Fruit fly (Drosophila melanogaster): ENCODE results near the gene CG9922.
A peak's percentile ranks its signal among the peaks of the same experiment; 100 is the strongest.

Gene CG9922

dm6 chr3R:14061988-14062868 is 26.0 kb upstream of the CG9922 start (continued):
- TF ChIP-seq insv (GFP tag; optimal IDR thresholded peaks at IDR 0.05) (no peak), CG7372 (GFP tag; IDR thresholded peaks at IDR 0.05) (no peak), Lhr (GFP tag; optimal IDR thresholded peaks at IDR 0.05) (no peak), CG11085 (GFP tag; IDR thresholded peaks at IDR 0.05) (no peak), CG3281 (GFP tag; optimal IDR thresholded peaks at IDR 0.05) (peak; percentile 68), hbn (GFP tag; IDR thresholded peaks at IDR 0.05; ENCODE audit: partially characterized antibody) (no peak), CG4282 (GFP tag; optimal IDR thresholded peaks at IDR 0.05) (no peak), CTCF (GFP tag; optimal IDR thresholded peaks at IDR 0.05) (no peak), grn (GFP tag; optimal IDR thresholded peaks at IDR 0.05) (no peak), CG34376 (GFP tag; optimal IDR thresholded peaks at IDR 0.05) (peak; percentile 88), CG1602 (GFP tag; optimal IDR thresholded peaks at IDR 0.05) (no peak), fd96Cb (tag; optimal IDR thresholded peaks at IDR 0.05) (peak; percentile 23), her (GFP tag; optimal IDR thresholded peaks at IDR 0.05) (no peak), Rx (GFP tag; IDR thresholded peaks at IDR 0.05) (no peak), Usf (GFP tag; optimal IDR thresholded peaks at IDR 0.05) (peak; percentile 6), CG2202 (tag; optimal IDR thresholded peaks at IDR 0.05) (no peak), CG7357 (GFP tag; IDR thresholded peaks at IDR 0.05) (peak; percentile 39; the same call in 1 of the 3 replicates), ash1 (GFP tag; optimal IDR thresholded peaks at IDR 0.05) (no peak), CG15269 (tag; optimal IDR thresholded peaks at IDR 0.05) (peak; percentile 30), CG11093 (GFP tag; IDR thresholded peaks at IDR 0.05) (no peak), bbx (GFP tag; IDR thresholded peaks at IDR 0.05; ENCODE audit: partially characterized antibody) (no peak), zf30C (GFP tag; optimal IDR thresholded peaks at IDR 0.05) (no peak), Dbx (GFP tag; IDR thresholded peaks at IDR 0.05) (no peak), CG7987 (GFP tag; optimal IDR thresholded peaks at IDR 0.05) (no peak), pan (optimal IDR thresholded peaks at IDR 0.05) (no peak), pan (GFP tag; optimal IDR thresholded peaks at IDR 0.05 in 1 of 2, IDR thresholded peaks at IDR 0.05 in 1 of 2) (peak in 1 of 2 experiments; percentile 11), lilli (GFP tag; optimal IDR thresholded peaks at IDR 0.05) (peak; percentile 53), gem (tag; optimal IDR thresholded peaks at IDR 0.05) (peak; percentile 42), CG30431 (GFP tag; optimal IDR thresholded peaks at IDR 0.05) (no peak), grau (tag; optimal IDR thresholded peaks at IDR 0.05) (peak; percentile 59), YL-1 (GFP tag; optimal IDR thresholded peaks at IDR 0.05) (no peak), CG6654 (GFP tag; optimal IDR thresholded peaks at IDR 0.05) (no peak), BtbVII (GFP tag; optimal IDR thresholded peaks at IDR 0.05) (peak; percentile 10), crp (GFP tag; optimal IDR thresholded peaks at IDR 0.05) (peak in 1 of 2 experiments; percentile 8), CG13775 (GFP tag; optimal IDR thresholded peaks at IDR 0.05) (no peak), CG1647 (GFP tag; optimal IDR thresholded peaks at IDR 0.05) (no peak), CG4854 (GFP tag; optimal IDR thresholded peaks at IDR 0.05) (peak; percentile 21), MBD-R2 (GFP tag; IDR thresholded peaks at IDR 0.05) (no peak), CG11456 (GFP tag; IDR thresholded peaks at IDR 0.05) (no peak), CG10979 (tag; optimal IDR thresholded peaks at IDR 0.05) (peak; percentile 13), kay (GFP tag; optimal IDR thresholded peaks at IDR 0.05) (no peak), scrt (GFP tag; optimal IDR thresholded peaks at IDR 0.05) (peak; percentile 20), Max (GFP tag; optimal IDR thresholded peaks at IDR 0.05) (peak; percentile 2), chif (GFP tag; optimal IDR thresholded peaks at IDR 0.05) (no peak), Camta (GFP tag; optimal IDR thresholded peaks at IDR 0.05) (no peak), Awh (GFP tag; IDR thresholded peaks at IDR 0.05) (no peak), CG2875 (GFP tag; optimal IDR thresholded peaks at IDR 0.05) (no peak), dysf (GFP tag; IDR thresholded peaks at IDR 0.05) (peak; percentile 59; the same call in 2 of the 3 replicates), vvl (GFP tag; IDR thresholded peaks at IDR 0.05) (0 out of 2 replicates have a peak, but pooled peaks have one; percentile 29), emc (GFP tag; optimal IDR thresholded peaks at IDR 0.05) (no peak)
